Worm (Caenorhabditis elegans) whole organism, L4 larva: ENCODE data around the gene chw-1.

Experiments
- F37D6.2 ChIP-seq: sonication (generic microtip); optimal IDR thresholded peaks from 2 replicates; lab custom pipeline; 2016; ENCODE audit warnings: mild to moderate bottlenecking, missing genetic modification characterization, missing compliant biosample characterization
- T20F7.1 ChIP-seq: fragments of 200-800 bp; sonication (Bioruptor generic); optimal IDR thresholded peaks from 2 replicates; lab custom pipeline; 2018; ENCODE audit warnings: mild to moderate bottlenecking, missing genetic modification characterization, missing compliant biosample characterization
- Y105C5A.15 ChIP-seq: fragments of 200-800 bp; sonication (Bioruptor generic); IDR thresholded peaks from 2 replicates; pipeline ENCODE4 v1.3.6; 2022; ENCODE audit warnings: missing genetic modification characterization, missing compliant biosample characterization
- ZK337.2 ChIP-seq: fragments of 200-800 bp; sonication (Bioruptor generic); IDR thresholded peaks from 2 replicates; pipeline ENCODE4 v1.3.6; 2022; ENCODE audit warnings: missing genetic modification reagents, missing genetic modification characterization, missing compliant biosample characterization
- aha-1 ChIP-seq: fragments of 150-350 bp; peaks from one replicate; lab custom pipeline; 2014; ENCODE audit warnings: missing biosample characterization, missing genetic modification characterization
- ama-1 ChIP-seq: fragments of 150-350 bp; optimal IDR thresholded peaks from 2 replicates; lab custom pipeline; 2014; ENCODE audit warnings: inconsistent platforms, mixed read lengths
- arid-1 ChIP-seq: fragments of 200-800 bp; sonication (Bioruptor generic); conservative IDR thresholded peaks from 2 replicates; pipeline ENCODE4 v1.3.6; 2022; ENCODE audit warnings: missing genetic modification reagents, missing genetic modification characterization, missing compliant biosample characterization
- daf-12 ChIP-seq: fragments of 150-350 bp; optimal IDR thresholded peaks from 2 replicates; lab custom pipeline; 2014; ENCODE audit warnings: missing biosample characterization, missing genetic modification reagents, missing genetic modification characterization
- daf-16 ChIP-seq, 3 experiments: sonication (generic microtip); optimal IDR thresholded peaks; 2 replicates each; lab custom pipeline; 2016 to 2017; ENCODE audit warnings: missing genetic modification characterization in 3 of 3, missing genetic modification reagents in 3 of 3, mild to moderate bottlenecking in 2 of 3, missing compliant biosample characterization in 2 of 3, missing biosample characterization in 1 of 3, moderate library complexity in 1 of 3
- dmd-6 ChIP-seq: fragments of 200-800 bp; sonication (Bioruptor generic); IDR thresholded peaks from 2 replicates; pipeline ENCODE4 v1.3.6; 2022; ENCODE audit warnings: missing genetic modification reagents, missing genetic modification characterization, missing compliant biosample characterization
- dmd-8 ChIP-seq: fragments of 200-800 bp; sonication (Bioruptor generic); IDR thresholded peaks from 2 replicates; pipeline ENCODE4 v1.3.6; 2022; ENCODE audit warnings: missing genetic modification characterization, missing compliant biosample characterization
- dpl-1 ChIP-seq: fragments of 150-350 bp; optimal IDR thresholded peaks from 2 replicates; lab custom pipeline; 2014; ENCODE audit warnings: missing biosample characterization, missing genetic modification reagents, missing genetic modification characterization
- dve-1 ChIP-seq: sonication (generic microtip); optimal IDR thresholded peaks from 2 replicates; lab custom pipeline; 2017; ENCODE audit warnings: antibody characterized with exemption, mild to moderate bottlenecking, missing genetic modification characterization, missing compliant biosample characterization; ENCODE audit not compliant: insufficient read depth
- hlh-11 ChIP-seq: fragments of 200-800 bp; sonication (Bioruptor generic); optimal IDR thresholded peaks from 2 replicates; lab custom pipeline; 2018; ENCODE audit warnings: mild to moderate bottlenecking, missing genetic modification characterization, missing compliant biosample characterization
- hlh-30 ChIP-seq: sonication (generic microtip); optimal IDR thresholded peaks from 2 replicates; lab custom pipeline; 2017; ENCODE audit warnings: antibody characterized with exemption, mild to moderate bottlenecking, missing genetic modification characterization, missing compliant biosample characterization; ENCODE audit not compliant: insufficient read depth
- hmg-1.1 ChIP-seq: fragments of 200-800 bp; sonication (Bioruptor generic); IDR thresholded peaks from 2 replicates; pipeline ENCODE4 v1.3.6; 2022; ENCODE audit warnings: missing genetic modification reagents, missing genetic modification characterization, missing compliant biosample characterization
- lim-7 ChIP-seq: fragments of 200-800 bp; sonication (Bioruptor generic); IDR thresholded peaks from 2 replicates; pipeline ENCODE4 v1.3.6; 2022; ENCODE audit warnings: missing genetic modification characterization, missing compliant biosample characterization
- lin-13 ChIP-seq: fragments of 150-350 bp; optimal IDR thresholded peaks from 2 replicates; lab custom pipeline; 2014; ENCODE audit warnings: missing biosample characterization, missing genetic modification reagents, missing genetic modification characterization
- lir-3 ChIP-seq: sonication (generic microtip); optimal IDR thresholded peaks from 2 replicates; lab custom pipeline; 2016; ENCODE audit warnings: mild to moderate bottlenecking, missing genetic modification characterization, missing compliant biosample characterization
- mep-1 ChIP-seq: fragments of 150-350 bp; sonication (generic microtip); optimal IDR thresholded peaks from 3 replicates; lab custom pipeline; 2014; ENCODE audit warnings: missing biosample characterization, missing genetic modification characterization
- nhr-102 ChIP-seq: sonication (generic microtip); optimal IDR thresholded peaks from 2 replicates; lab custom pipeline; 2016; ENCODE audit warnings: mild to moderate bottlenecking, missing genetic modification characterization, moderate library complexity, missing compliant biosample characterization
- nhr-25 ChIP-seq: sonication (generic microtip); optimal IDR thresholded peaks from 2 replicates; lab custom pipeline; 2017; ENCODE audit warnings: missing genetic modification characterization, mild to moderate bottlenecking, missing compliant biosample characterization, antibody characterized with exemption, moderate library complexity, borderline replicate concordance; ENCODE audit not compliant: insufficient read depth
- nhr-28 ChIP-seq: fragments of 150-350 bp; optimal IDR thresholded peaks from 2 replicates; lab custom pipeline; 2014; ENCODE audit warnings: missing biosample characterization, missing genetic modification characterization
- nhr-48 ChIP-seq: sonication (generic microtip); optimal IDR thresholded peaks from 2 replicates; lab custom pipeline; 2016; ENCODE audit warnings: mild to moderate bottlenecking, missing genetic modification characterization, missing compliant biosample characterization
- nhr-76 ChIP-seq: fragments of 150-350 bp; optimal IDR thresholded peaks from 2 replicates; lab custom pipeline; 2014; ENCODE audit warnings: missing biosample characterization, missing genetic modification characterization
- nhr-77 ChIP-seq: fragments of 150-350 bp; optimal IDR thresholded peaks from 2 replicates; lab custom pipeline; 2014; ENCODE audit warnings: missing biosample characterization, missing genetic modification characterization
- pha-4 ChIP-seq, 2 experiments: fragments of 150-350 bp in 1 of 2; fragments of 200-800 bp in 1 of 2; sonication (Bioruptor generic) in 1 of 2; IDR thresholded peaks in 1 of 2; optimal IDR thresholded peaks in 1 of 2; 2 replicates each; pipeline versions ENCODE4 v1.3.6 to Lab custom; 2014 to 2022; ENCODE audit warnings: missing genetic modification characterization in 2 of 2, missing genetic modification reagents in 2 of 2, missing biosample characterization in 1 of 2, missing compliant biosample characterization in 1 of 2
- php-3 ChIP-seq: fragments of 200-800 bp; sonication (Bioruptor generic); IDR thresholded peaks from 2 replicates; pipeline ENCODE4 v1.3.6; 2022; ENCODE audit warnings: missing genetic modification reagents, missing genetic modification characterization, missing compliant biosample characterization
- pqm-1 ChIP-seq: sonication (generic microtip); optimal IDR thresholded peaks from 2 replicates; lab custom pipeline; 2017; ENCODE audit warnings: missing biosample characterization, missing genetic modification characterization
- snpc-4 ChIP-seq: fragments of 150-350 bp; optimal IDR thresholded peaks from 2 replicates; lab custom pipeline; 2014; ENCODE audit warnings: missing biosample characterization, missing genetic modification characterization
- spr-3 ChIP-seq: fragments of 200-800 bp; sonication (Bioruptor generic); optimal IDR thresholded peaks from 2 replicates; lab custom pipeline; 2018; ENCODE audit warnings: mild to moderate bottlenecking, missing genetic modification characterization, missing compliant biosample characterization
- tra-1 ChIP-seq: fragments of 200-800 bp; sonication (Bioruptor generic); IDR thresholded peaks from 2 replicates; pipeline ENCODE4 v1.3.6; 2022; ENCODE audit warnings: missing genetic modification reagents, missing genetic modification characterization, missing compliant biosample characterization
- zag-1 ChIP-seq: fragments of 150-350 bp; optimal IDR thresholded peaks from 2 replicates; lab custom pipeline; 2014; ENCODE audit warnings: missing biosample characterization, missing genetic modification characterization
- zfp-2 ChIP-seq: sonication (generic microtip); optimal IDR thresholded peaks from 2 replicates; lab custom pipeline; 2016; ENCODE audit warnings: mild to moderate bottlenecking, missing genetic modification characterization, missing compliant biosample characterization

The chw-1 gene

ce11 chrV:10483995-10484394 is 21.9 kb downstream of the chw-1 start:
- TF ChIP-seq daf-16 (GFP tag; optimal IDR thresholded peaks at IDR 0.05; lab: Kevin White, UChicago), result no peak
- TF ChIP-seq daf-16 (tag; optimal IDR thresholded peaks at IDR 0.05; lab: Kevin White, UChicago), result peak; percentile 73
- peak; percentile 53 for TF ChIP-seq hlh-11 (tag; lab: Kevin White, UChicago)
- TF ChIP-seq mep-1, result no peak
- no peak for TF ChIP-seq nhr-25 (tag; lab: Kevin White, UChicago)
- TF ChIP-seq nhr-28 (tag; lab: Kevin White, UChicago), result peak; percentile 79
- TF ChIP-seq pha-4 (GFP tag; IDR thresholded peaks at IDR 0.05; lab: Robert Waterston, UW), result peak; percentile 23; the same call in 1 of the 2 replicates
- TF ChIP-seq pha-4 (tag; optimal IDR thresholded peaks at IDR 0.05; lab: Kevin White, UChicago), result no peak
- TF ChIP-seq nhr-48 (tag; lab: Kevin White, UChicago), result peak; percentile 2
- no peak for TF ChIP-seq lim-7
- peak; percentile 19 for TF ChIP-seq nhr-102 (tag; lab: Kevin White, UChicago)
- peak; percentile 40 for TF ChIP-seq nhr-77
- TF ChIP-seq pqm-1 (tag; lab: Kevin White, UChicago), result peak; percentile 91
- TF ChIP-seq dmd-6 (GFP tag; lab: Robert Waterston, UW), result peak; percentile 93
- peak; percentile 55 for TF ChIP-seq dve-1
- no peak for TF ChIP-seq zfp-2 (tag; lab: Kevin White, UChicago)
- TF ChIP-seq tra-1 (GFP tag; lab: Robert Waterston, UW), result 0 out of 2 replicates have a peak, but pooled peaks have one; percentile 26
- peak; percentile 81 for TF ChIP-seq php-3 (GFP tag; lab: Robert Waterston, UW)

ce11 chrV:10484640-10485039 is 22.6 kb downstream of the chw-1 start, which contains the start of gene Y32F6B.1:
Gene Y32F6B.1, minus strand, starts transcription at chrV:10484740.
- TF ChIP-seq ZK337.2 (GFP tag; lab: Robert Waterston, UW), result no peak
- TF ChIP-seq spr-3 (GFP tag; lab: Kevin White, UChicago), result no peak
- TF ChIP-seq dpl-1 (GFP tag; lab: Kevin White, UChicago), result no peak
- TF ChIP-seq lin-13 (GFP tag; lab: Kevin White, UChicago), result no peak
- no peak for TF ChIP-seq ama-1
- TF ChIP-seq snpc-4, result no peak
- no peak for TF ChIP-seq daf-16 (GFP tag; optimal IDR thresholded peaks at IDR 0.05; lab: Kevin White, UChicago)
- peak; percentile 31 for TF ChIP-seq daf-16 (tag; optimal IDR thresholded peaks at IDR 0.05; lab: Kevin White, UChicago)
- TF ChIP-seq F37D6.2 (tag; lab: Kevin White, UChicago), result no peak
- TF ChIP-seq aha-1 (tag; lab: Kevin White, UChicago), result no peak
- TF ChIP-seq, all 104 proteins: peak for 1

ce11 chrV:10485389-10485788 is 23.3 kb downstream of the chw-1 start:
- TF ChIP-seq nhr-102 (tag; lab: Kevin White, UChicago) (peak; percentile 17), lir-3 (tag; lab: Kevin White, UChicago) (no peak), nhr-76 (tag; lab: Kevin White, UChicago) (no peak), dve-1 (peak; percentile 42), daf-16 (GFP tag; optimal IDR thresholded peaks at IDR 0.05; lab: Kevin White, UChicago) (no peak), daf-16 (tag; optimal IDR thresholded peaks at IDR 0.05; lab: Kevin White, UChicago) (peak; percentile 74), nhr-28 (tag; lab: Kevin White, UChicago) (peak; percentile 71), aha-1 (tag; lab: Kevin White, UChicago) (peak; percentile 94), php-3 (GFP tag; lab: Robert Waterston, UW) (peak; percentile 75), pqm-1 (tag; lab: Kevin White, UChicago) (peak; percentile 53), dmd-6 (GFP tag; lab: Robert Waterston, UW) (peak; percentile 31; the same call in 1 of the 2 replicates), hmg-1.1 (no peak), nhr-48 (tag; lab: Kevin White, UChicago) (peak; percentile 55), arid-1 (no peak), Y105C5A.15 (GFP tag; lab: Robert Waterston, UW) (no peak), hlh-11 (tag; lab: Kevin White, UChicago) (peak; percentile 70)
- TF ChIP-seq, all 104 proteins: peak for 10

- TF ChIP-seq T20F7.1, result no peak
- no peak for TF ChIP-seq daf-12 (tag; lab: Kevin White, UChicago)
- no peak for TF ChIP-seq dmd-6 (GFP tag; lab: Robert Waterston, UW)
- TF ChIP-seq dmd-8 (GFP tag; lab: Robert Waterston, UW), result no peak
- TF ChIP-seq zag-1, result no peak
- no peak for TF ChIP-seq hlh-30
- TF ChIP-seq pha-4 (GFP tag; IDR thresholded peaks at IDR 0.05; lab: Robert Waterston, UW), result no peak
- TF ChIP-seq pha-4 (tag; optimal IDR thresholded peaks at IDR 0.05; lab: Kevin White, UChicago), result no peak
These were observed 27.9 kb downstream of the chw-1 start, which contains the start of gene ncx-5 for ce11 chrV:10489998-10490397. Gene ncx-5, minus strand, starts transcription at chrV:10490098.
